Fruit fly (Drosophila melanogaster) whole organism, embryonic: ENCODE measurements around the gene CycE.

Experiments
- Atf-2 ChIP-seq: fragments of 200-800 bp; sonication (Bioruptor generic); optimal IDR thresholded peaks from 2 replicates; lab custom pipeline; 2016; ENCODE audit warnings: missing biosample characterization, missing genetic modification characterization
- B-H1 ChIP-seq: fragments of 200-800 bp; sonication (Bioruptor generic); IDR thresholded peaks from 3 replicates; pipeline ENCODE4 v1.3.6; 2022; ENCODE audit warnings: missing biosample characterization, missing genetic modification characterization
- C15 ChIP-seq: fragments of 200-800 bp; sonication (Bioruptor generic); IDR thresholded peaks from 3 replicates; pipeline ENCODE4 v1.3.6; 2022; ENCODE audit warnings: missing biosample characterization, missing genetic modification characterization
- CG12236 ChIP-seq: fragments of 200-800 bp; sonication (Bioruptor generic); optimal IDR thresholded peaks from 2 replicates; lab custom pipeline; 2016; ENCODE audit warnings: missing biosample characterization, missing genetic modification characterization
- CG1233 ChIP-seq: fragments of 200-800 bp; sonication (Bioruptor generic); optimal IDR thresholded peaks from 4 replicates; lab custom pipeline; 2018; ENCODE audit warnings: missing biosample characterization, mild to moderate bottlenecking, missing genetic modification characterization
- CG13775 ChIP-seq: fragments of 200-800 bp; sonication (Bioruptor generic); optimal IDR thresholded peaks from 3 replicates; lab custom pipeline; 2017; ENCODE audit warnings: missing biosample characterization, mild to moderate bottlenecking, missing genetic modification characterization
- CG16779 ChIP-seq: fragments of 200-800 bp; sonication (Bioruptor generic); IDR thresholded peaks from 2 replicates; pipeline ENCODE4 v1.3.6; 2022; ENCODE audit warnings: missing biosample characterization, missing genetic modification characterization
- CG17385 ChIP-seq: fragments of 200-800 bp; sonication (Bioruptor generic); optimal IDR thresholded peaks from 3 replicates; lab custom pipeline; 2018; ENCODE audit warnings: missing biosample characterization, mild to moderate bottlenecking, missing genetic modification characterization
- CG17912 ChIP-seq: fragments of 200-800 bp; sonication (Bioruptor generic); optimal IDR thresholded peaks from 2 replicates; lab custom pipeline; 2018; ENCODE audit warnings: missing biosample characterization, mild to moderate bottlenecking, missing genetic modification characterization
- CG2129 ChIP-seq: fragments of 200-800 bp; sonication (Bioruptor generic); IDR thresholded peaks from 2 replicates; pipeline ENCODE4 v1.3.6; 2022; ENCODE audit warnings: missing biosample characterization, missing genetic modification characterization; ENCODE audit not compliant: partially characterized antibody
- CG2202 ChIP-seq: fragments of 200-800 bp; sonication (Bioruptor generic); optimal IDR thresholded peaks from 2 replicates; lab custom pipeline; 2018; ENCODE audit warnings: missing biosample characterization, mild to moderate bottlenecking, missing genetic modification characterization
- CG2875 ChIP-seq: fragments of 200-800 bp; sonication (Bioruptor generic); optimal IDR thresholded peaks from 2 replicates; lab custom pipeline; 2017; ENCODE audit warnings: missing biosample characterization, mild to moderate bottlenecking, missing genetic modification characterization, missing genetic modification reagents
- CG32767 ChIP-seq: fragments of 200-800 bp; sonication (Bioruptor generic); IDR thresholded peaks from 2 replicates; pipeline ENCODE4 v1.3.6; 2022; ENCODE audit warnings: missing biosample characterization, missing genetic modification characterization
- CG6175 ChIP-seq: fragments of 200-800 bp; sonication (Bioruptor generic); IDR thresholded peaks from 3 replicates; pipeline ENCODE4 v1.3.6; 2022; ENCODE audit warnings: missing biosample characterization, missing genetic modification characterization
- CG6254 ChIP-seq: fragments of 200-800 bp; sonication (Bioruptor generic); optimal IDR thresholded peaks from 3 replicates; lab custom pipeline; 2017; ENCODE audit warnings: mild to moderate bottlenecking, missing biosample characterization, missing genetic modification reagents, missing genetic modification characterization
- CG6813 ChIP-seq: fragments of 200-800 bp; sonication (Bioruptor generic); optimal IDR thresholded peaks from 2 replicates; lab custom pipeline; 2017; ENCODE audit warnings: missing biosample characterization, missing genetic modification characterization, mild to moderate bottlenecking, moderate library complexity, missing genetic modification reagents
- CG7357 ChIP-seq: fragments of 200-800 bp; sonication (Bioruptor generic); IDR thresholded peaks from 3 replicates; pipeline ENCODE4 v1.3.6; 2022; ENCODE audit warnings: missing biosample characterization, missing genetic modification characterization
- CG7745 ChIP-seq: fragments of 200-800 bp; sonication (Bioruptor generic); optimal IDR thresholded peaks from 2 replicates; lab custom pipeline; 2018; ENCODE audit warnings: missing biosample characterization, mild to moderate bottlenecking, missing genetic modification characterization, moderate library complexity
- CG8089 ChIP-seq: fragments of 200-800 bp; sonication (Bioruptor generic); optimal IDR thresholded peaks from 3 replicates; lab custom pipeline; 2016; ENCODE audit warnings: missing biosample characterization, missing genetic modification characterization
- CG9876 ChIP-seq: fragments of 200-800 bp; sonication (Bioruptor generic); optimal IDR thresholded peaks from 2 replicates; lab custom pipeline; 2016; ENCODE audit warnings: missing biosample characterization, missing genetic modification characterization
- CoRest ChIP-seq: fragments of 200-800 bp; sonication (Bioruptor generic); optimal IDR thresholded peaks from 3 replicates; lab custom pipeline; 2018; ENCODE audit warnings: missing biosample characterization, mild to moderate bottlenecking, missing genetic modification characterization, moderate library complexity
- Dip3 ChIP-seq: fragments of 200-800 bp; sonication (Bioruptor generic); optimal IDR thresholded peaks from 3 replicates; lab custom pipeline; 2016; ENCODE audit warnings: missing biosample characterization, missing genetic modification characterization
- Elba2 ChIP-seq: fragments of 200-800 bp; sonication (Bioruptor generic); optimal IDR thresholded peaks from 3 replicates; lab custom pipeline; 2016; ENCODE audit warnings: missing biosample characterization, missing genetic modification characterization
- Fer3 ChIP-seq: fragments of 200-800 bp; sonication (Bioruptor generic); optimal IDR thresholded peaks from 2 replicates; lab custom pipeline; 2018; ENCODE audit warnings: missing biosample characterization, mild to moderate bottlenecking, missing genetic modification characterization, moderate library complexity
- Gsc ChIP-seq: fragments of 200-800 bp; sonication (Bioruptor generic); IDR thresholded peaks from 2 replicates; pipeline ENCODE4 v1.3.6; 2022; ENCODE audit warnings: missing biosample characterization, missing genetic modification characterization
- PHDP ChIP-seq: fragments of 200-800 bp; sonication (Bioruptor generic); optimal IDR thresholded peaks from 3 replicates; lab custom pipeline; 2018; ENCODE audit warnings: missing biosample characterization, mild to moderate bottlenecking, missing genetic modification characterization, moderate library complexity
- Ravus ChIP-seq: fragments of 200-800 bp; sonication (Bioruptor generic); IDR thresholded peaks from 2 replicates; pipeline ENCODE4 v1.3.6; 2022; ENCODE audit warnings: missing biosample characterization, missing genetic modification characterization
- Rx ChIP-seq: fragments of 200-800 bp; sonication (Bioruptor generic); IDR thresholded peaks from 2 replicates; pipeline ENCODE4 v1.3.6; 2022; ENCODE audit warnings: missing biosample characterization, missing genetic modification characterization
- Scr ChIP-seq: fragments of 200-800 bp; sonication (Bioruptor generic); IDR thresholded peaks from 2 replicates; pipeline ENCODE4 v1.3.6; 2022; ENCODE audit warnings: missing biosample characterization, missing genetic modification characterization; ENCODE audit not compliant: partially characterized antibody
- Six4 ChIP-seq: fragments of 200-800 bp; sonication (Bioruptor generic); optimal IDR thresholded peaks from 2 replicates; lab custom pipeline; 2016; ENCODE audit warnings: missing biosample characterization, missing genetic modification characterization
- ab ChIP-seq: fragments of 200-800 bp; sonication (Bioruptor generic); optimal IDR thresholded peaks from 2 replicates; lab custom pipeline; 2016; ENCODE audit warnings: missing biosample characterization, missing genetic modification characterization
- ac ChIP-seq: fragments of 200-800 bp; sonication (Bioruptor generic); optimal IDR thresholded peaks from 3 replicates; lab custom pipeline; 2017; ENCODE audit warnings: missing biosample characterization, mild to moderate bottlenecking, missing genetic modification characterization
- ara ChIP-seq: fragments of 200-800 bp; sonication (Bioruptor generic); IDR thresholded peaks from 2 replicates; pipeline ENCODE4 v1.3.6; 2022; ENCODE audit warnings: missing biosample characterization, missing genetic modification characterization
- bbx ChIP-seq: fragments of 200-800 bp; sonication (Bioruptor generic); IDR thresholded peaks from 2 replicates; pipeline ENCODE4 v1.3.6; 2022; ENCODE audit warnings: missing biosample characterization, missing genetic modification characterization; ENCODE audit not compliant: partially characterized antibody
- dm ChIP-seq: fragments of 200-800 bp; sonication (Bioruptor generic); optimal IDR thresholded peaks from 3 replicates; lab custom pipeline; 2016; ENCODE audit warnings: missing biosample characterization, missing genetic modification characterization
- dmrt11E ChIP-seq: fragments of 200-800 bp; sonication (Bioruptor generic); optimal IDR thresholded peaks from 3 replicates; lab custom pipeline; 2018; ENCODE audit warnings: missing biosample characterization, mild to moderate bottlenecking, missing genetic modification characterization, moderate library complexity
- emc ChIP-seq: fragments of 200-800 bp; sonication (Bioruptor generic); optimal IDR thresholded peaks from 2 replicates; lab custom pipeline; 2016; ENCODE audit warnings: missing biosample characterization, missing genetic modification characterization
- eve ChIP-seq, 2 experiments: fragments of >200 bp; optimal IDR thresholded peaks; 2 replicates each; lab custom pipeline; 2017; ENCODE audit warnings: missing biosample characterization in 2 of 2, missing genetic modification characterization in 2 of 2
- ewg ChIP-seq: fragments of 200-800 bp; sonication (Bioruptor generic); optimal IDR thresholded peaks from 3 replicates; lab custom pipeline; 2017; ENCODE audit warnings: mild to moderate bottlenecking, missing biosample characterization, missing genetic modification reagents, missing genetic modification characterization
- ham ChIP-seq: fragments of 200-800 bp; sonication (Bioruptor generic); IDR thresholded peaks from 2 replicates; pipeline ENCODE4 v1.3.6; 2022; ENCODE audit warnings: missing biosample characterization, missing genetic modification characterization
- pb ChIP-seq: fragments of 200-800 bp; sonication (Bioruptor generic); optimal IDR thresholded peaks from 3 replicates; lab custom pipeline; 2016; ENCODE audit warnings: missing biosample characterization, missing genetic modification characterization
- pita ChIP-seq: fragments of 200-800 bp; sonication (Bioruptor generic); optimal IDR thresholded peaks from 2 replicates; lab custom pipeline; 2017; ENCODE audit warnings: missing biosample characterization, mild to moderate bottlenecking, missing genetic modification characterization
- pros ChIP-seq: fragments of 200-800 bp; sonication (Bioruptor generic); optimal IDR thresholded peaks from 3 replicates; lab custom pipeline; 2019; ENCODE audit warnings: missing biosample characterization, mild to moderate bottlenecking, missing genetic modification characterization, moderate library complexity
- ro ChIP-seq: fragments of 200-800 bp; sonication (Bioruptor generic); IDR thresholded peaks from 2 replicates; pipeline ENCODE4 v1.3.6; 2022; ENCODE audit warnings: missing biosample characterization, missing genetic modification characterization
- schlank ChIP-seq: fragments of 200-800 bp; sonication (Bioruptor generic); optimal IDR thresholded peaks from 2 replicates; lab custom pipeline; 2018; ENCODE audit warnings: missing biosample characterization, mild to moderate bottlenecking, missing genetic modification characterization
- sens ChIP-seq: fragments of 200-800 bp; sonication (Bioruptor generic); peaks from one replicate; lab custom pipeline; 2016; ENCODE audit warnings: missing biosample characterization, missing genetic modification characterization
- shn ChIP-seq: fragments of 200-800 bp; sonication (Bioruptor generic); optimal IDR thresholded peaks from 3 replicates; lab custom pipeline; 2016; ENCODE audit warnings: missing biosample characterization, missing genetic modification characterization
- tap ChIP-seq: fragments of 200-800 bp; optimal IDR thresholded peaks from 3 replicates; lab custom pipeline; 2019; ENCODE audit warnings: missing biosample characterization, mild to moderate bottlenecking, missing genetic modification characterization, moderate library complexity
- zen2 ChIP-seq: fragments of 200-800 bp; sonication (Bioruptor generic); IDR thresholded peaks from 3 replicates; pipeline ENCODE4 v1.3.6; 2022; ENCODE audit warnings: missing biosample characterization, missing genetic modification characterization; ENCODE audit not compliant: partially characterized antibody

Gene CycE

dm6 chr2L:15746600-15747393, 1.2 kb downstream of the CycE start (continued):
- no peak for TF ChIP-seq ham
- peak; percentile 84 for TF ChIP-seq Fer3
- peak; percentile 97 for TF ChIP-seq dmrt11E (tag; lab: Kevin White, UChicago)
- no peak for TF ChIP-seq CG16779 (GFP tag; lab: Robert Waterston, UW)
- peak; percentile 29 for TF ChIP-seq bbx (GFP tag; lab: Robert Waterston, UW)
- TF ChIP-seq C15 (GFP tag; lab: Robert Waterston, UW): peak; percentile 59; the same call in 1 of the 3 replicates
- peak; percentile 98 for TF ChIP-seq CoRest (tag; lab: Kevin White, UChicago)
- TF ChIP-seq zen2: no peak
- peak; percentile 14; the same call in 1 of the 2 replicates for TF ChIP-seq Ravus (GFP tag; lab: Robert Waterston, UW)
- peak; percentile 87 for TF ChIP-seq CG6813 (GFP tag; lab: Kevin White, UChicago)
- peak; percentile 91 for TF ChIP-seq PHDP
- TF ChIP-seq Gsc: no peak
- peak; percentile 90 for TF ChIP-seq sens (GFP tag; lab: Kevin White, UChicago)
- TF ChIP-seq ara: no peak; the same call in 1 of the 2 replicates
- TF ChIP-seq CG17385 (GFP tag; lab: Kevin White, UChicago): peak; percentile 90
- no peak for TF ChIP-seq emc (GFP tag; lab: Kevin White, UChicago)
- 0 out of 2 replicates have a peak, but pooled peaks have one; percentile 32 for TF ChIP-seq Scr (GFP tag; lab: Robert Waterston, UW)
- TF ChIP-seq dm (GFP tag; lab: Kevin White, UChicago): no peak
- TF ChIP-seq tap (tag; lab: Kevin White, UChicago): peak; percentile 87
- peak; percentile 1 for TF ChIP-seq schlank
- TF ChIP-seq CG7357 (GFP tag; lab: Robert Waterston, UW): peak; percentile 67
- peak; percentile 87 for TF ChIP-seq Six4 (GFP tag; lab: Kevin White, UChicago)
- no peak for TF ChIP-seq shn
- TF ChIP-seq Atf-2 (GFP tag; lab: Kevin White, UChicago): peak; percentile 5
- no peak for TF ChIP-seq CG9876 (GFP tag; lab: Kevin White, UChicago)
- TF ChIP-seq pb (GFP tag; lab: Kevin White, UChicago): no peak
- TF ChIP-seq Rx (GFP tag; lab: Robert Waterston, UW): peak; percentile 54
- peak; percentile 96 for TF ChIP-seq CG13775 (GFP tag; lab: Kevin White, UChicago)
- peak; percentile 74 for TF ChIP-seq ac
- no peak for TF ChIP-seq CG12236
- TF ChIP-seq pros: peak; percentile 54
- TF ChIP-seq CG2202 (tag; lab: Kevin White, UChicago): peak; percentile 73
- peak; percentile 55 for TF ChIP-seq B-H1
- TF ChIP-seq Elba2 (GFP tag; lab: Kevin White, UChicago): no peak
- no peak for TF ChIP-seq eve (GFP tag; optimal IDR thresholded peaks at IDR 0.05; lab: Kevin White, UChicago)
- TF ChIP-seq CG6254 (GFP tag; lab: Kevin White, UChicago): peak; percentile 76
- TF ChIP-seq CG6175: no peak; the same call in 2 of the 3 replicates
- TF ChIP-seq ewg (GFP tag; lab: Kevin White, UChicago): peak; percentile 82
- TF ChIP-seq CG2129: no peak
- TF ChIP-seq CG7745 (tag; lab: Kevin White, UChicago): peak; percentile 23
- no peak for TF ChIP-seq pita (GFP tag; lab: Kevin White, UChicago)
- peak; percentile 79 for TF ChIP-seq CG32767 (GFP tag; lab: Robert Waterston, UW)
- TF ChIP-seq CG8089 (GFP tag; lab: Kevin White, UChicago): no peak
- no peak for TF ChIP-seq CG17912 (GFP tag; lab: Kevin White, UChicago)
- peak; percentile 94 for TF ChIP-seq CG1233 (GFP tag; lab: Kevin White, UChicago)
- no peak; the same call in 1 of the 2 replicates for TF ChIP-seq ro (GFP tag; lab: Robert Waterston, UW)
- peak; percentile 86 for TF ChIP-seq CG2875 (GFP tag; lab: Kevin White, UChicago)
- peak; percentile 35 for TF ChIP-seq Dip3 (GFP tag; lab: Kevin White, UChicago)
- no peak for TF ChIP-seq ab (GFP tag; lab: Kevin White, UChicago)
